Fruit fly (Drosophila melanogaster) whole organism, embryonic: ENCODE data around the gene Dhdds.
A peak's percentile ranks its signal among the peaks of the same experiment; 100 is the strongest.

ENCODE experiments used
- CG10321 ChIP-seq: fragments of 200-800 bp; sonication (Bioruptor generic); IDR thresholded peaks from 2 replicates; pipeline ENCODE4 v1.3.6; 2022; ENCODE audit warnings: missing biosample characterization, missing genetic modification characterization
- CG10366 ChIP-seq: fragments of 200-800 bp; sonication (Bioruptor generic); IDR thresholded peaks from 2 replicates; pipeline ENCODE4 v1.3.6; 2022; ENCODE audit warnings: missing biosample characterization, missing genetic modification characterization
- CG10431 ChIP-seq: fragments of 200-800 bp; sonication (Bioruptor generic); optimal IDR thresholded peaks from 3 replicates; lab custom pipeline; 2018; ENCODE audit warnings: missing biosample characterization, mild to moderate bottlenecking, missing genetic modification characterization
- CG10565 ChIP-seq: fragments of 200-800 bp; sonication (Bioruptor generic); optimal IDR thresholded peaks from 3 replicates; lab custom pipeline; 2016; ENCODE audit warnings: missing biosample characterization, mild to moderate bottlenecking, missing genetic modification characterization
- CG11247 ChIP-seq: fragments of 200-800 bp; sonication (Bioruptor generic); IDR thresholded peaks from 2 replicates; pipeline ENCODE4 v1.3.6; 2022; ENCODE audit warnings: missing biosample characterization, missing genetic modification characterization
- CG11456 ChIP-seq: fragments of 200-800 bp; sonication (Bioruptor generic); IDR thresholded peaks from 3 replicates; pipeline ENCODE4 v1.3.6; 2022; ENCODE audit warnings: missing biosample characterization, missing genetic modification characterization
- CG12104 ChIP-seq: fragments of 200-800 bp; sonication (Bioruptor generic); optimal IDR thresholded peaks from 3 replicates; lab custom pipeline; 2016; ENCODE audit warnings: missing biosample characterization, missing genetic modification characterization
- CG12219 ChIP-seq: fragments of 200-800 bp; sonication (Bioruptor generic); optimal IDR thresholded peaks from 3 replicates; lab custom pipeline; 2018; ENCODE audit warnings: missing biosample characterization, mild to moderate bottlenecking, missing genetic modification characterization
- CG12659 ChIP-seq: fragments of 200-800 bp; sonication (Bioruptor generic); optimal IDR thresholded peaks from 3 replicates; lab custom pipeline; 2017; ENCODE audit warnings: mild to moderate bottlenecking, missing biosample characterization, missing genetic modification reagents, missing genetic modification characterization
- CG12942 ChIP-seq: fragments of 200-800 bp; sonication (Bioruptor generic); optimal IDR thresholded peaks from 3 replicates; lab custom pipeline; 2016; ENCODE audit warnings: missing biosample characterization, missing genetic modification characterization
- CG15269 ChIP-seq: fragments of 200-800 bp; sonication (Bioruptor generic); optimal IDR thresholded peaks from 2 replicates; lab custom pipeline; 2018; ENCODE audit warnings: missing biosample characterization, mild to moderate bottlenecking, missing genetic modification characterization, moderate library complexity
- CG17361 ChIP-seq: fragments of 200-800 bp; sonication (Bioruptor generic); IDR thresholded peaks from 3 replicates; pipeline ENCODE4 v1.3.6; 2022; ENCODE audit warnings: missing biosample characterization, missing genetic modification characterization
- CG17829 ChIP-seq: fragments of 200-800 bp; optimal IDR thresholded peaks from 2 replicates; lab custom pipeline; 2019; ENCODE audit warnings: missing biosample characterization, mild to moderate bottlenecking, missing genetic modification characterization, moderate library complexity
- CG18599 ChIP-seq: fragments of 200-800 bp; sonication (Bioruptor generic); optimal IDR thresholded peaks from 3 replicates; lab custom pipeline; 2017; ENCODE audit warnings: missing biosample characterization, missing genetic modification characterization, mild to moderate bottlenecking, moderate library complexity, missing genetic modification reagents
- CG31441 ChIP-seq: fragments of 200-800 bp; sonication (Bioruptor generic); IDR thresholded peaks from 2 replicates; pipeline ENCODE4 v1.3.6; 2022; ENCODE audit warnings: missing biosample characterization, missing genetic modification characterization
- CG32772 ChIP-seq: fragments of 200-800 bp; sonication (Bioruptor generic); IDR thresholded peaks from 2 replicates; pipeline ENCODE4 v1.3.6; 2022; ENCODE audit warnings: missing biosample characterization, missing genetic modification characterization
- CG3281 ChIP-seq: fragments of 200-800 bp; sonication (Bioruptor generic); optimal IDR thresholded peaks from 3 replicates; lab custom pipeline; 2017; ENCODE audit warnings: missing biosample characterization, mild to moderate bottlenecking, missing genetic modification characterization
- CG3407 ChIP-seq: fragments of 200-800 bp; sonication (Bioruptor generic); optimal IDR thresholded peaks from 2 replicates; lab custom pipeline; 2018; ENCODE audit warnings: missing biosample characterization, mild to moderate bottlenecking, missing genetic modification characterization
- CG43689 ChIP-seq: fragments of 200-800 bp; sonication (Bioruptor generic); IDR thresholded peaks from 2 replicates; pipeline ENCODE4 v1.3.6; 2022; ENCODE audit warnings: missing biosample characterization, missing genetic modification characterization
- CG4404 ChIP-seq: fragments of 200-800 bp; sonication (Bioruptor generic); IDR thresholded peaks from 2 replicates; pipeline ENCODE4 v1.3.6; 2022; ENCODE audit warnings: missing biosample characterization, missing genetic modification characterization
- CG4424 ChIP-seq: fragments of 200-800 bp; sonication (Bioruptor generic); optimal IDR thresholded peaks from 3 replicates; lab custom pipeline; 2016; ENCODE audit warnings: missing biosample characterization, missing genetic modification characterization
- CG7556 ChIP-seq: fragments of 200-800 bp; sonication (Bioruptor generic); optimal IDR thresholded peaks from 2 replicates; lab custom pipeline; 2017; ENCODE audit warnings: missing biosample characterization, mild to moderate bottlenecking, missing genetic modification characterization
- CG8478 ChIP-seq: fragments of >200 bp; optimal IDR thresholded peaks from 2 replicates; lab custom pipeline; 2018
- CG8944 ChIP-seq: fragments of 200-800 bp; sonication (Bioruptor generic); optimal IDR thresholded peaks from 3 replicates; lab custom pipeline; 2016; ENCODE audit warnings: missing biosample characterization, missing genetic modification characterization
- CG9437 ChIP-seq: fragments of 200-800 bp; sonication (Bioruptor generic); optimal IDR thresholded peaks from 2 replicates; lab custom pipeline; 2018; ENCODE audit warnings: missing biosample characterization, mild to moderate bottlenecking, missing genetic modification characterization
- CHES-1-like ChIP-seq: fragments of 200-800 bp; sonication (Bioruptor generic); optimal IDR thresholded peaks from 2 replicates; lab custom pipeline; 2016; ENCODE audit warnings: missing biosample characterization, missing genetic modification characterization
- GATAe ChIP-seq: fragments of 200-800 bp; sonication (Bioruptor generic); conservative IDR thresholded peaks from 2 replicates; pipeline ENCODE4 v1.3.6; 2022; ENCODE audit warnings: missing biosample characterization, missing genetic modification characterization
- HLH3B ChIP-seq: fragments of 200-800 bp; sonication (Bioruptor generic); IDR thresholded peaks from 2 replicates; pipeline ENCODE4 v1.3.6; 2022; ENCODE audit warnings: missing biosample characterization, missing genetic modification characterization
- HLHmδ ChIP-seq: fragments of 200-800 bp; sonication (Bioruptor generic); optimal IDR thresholded peaks from 2 replicates; lab custom pipeline; 2018; ENCODE audit warnings: missing biosample characterization, mild to moderate bottlenecking, missing genetic modification characterization, moderate library complexity
- Kr ChIP-seq: fragments of 200-800 bp; sonication (Bioruptor generic); optimal IDR thresholded peaks from 2 replicates; lab custom pipeline; 2017; ENCODE audit warnings: missing biosample characterization, mild to moderate bottlenecking, missing genetic modification characterization
- MESR4 ChIP-seq: fragments of 200-800 bp; sonication (Bioruptor generic); optimal IDR thresholded peaks from 2 replicates; lab custom pipeline; 2018; ENCODE audit warnings: missing biosample characterization, mild to moderate bottlenecking, missing genetic modification characterization, moderate library complexity
- Nf-YA ChIP-seq: fragments of 200-800 bp; sonication (Bioruptor generic); IDR thresholded peaks from 2 replicates; pipeline ENCODE4 v1.3.6; 2022; ENCODE audit warnings: missing biosample characterization, missing genetic modification characterization
- Nf-YB ChIP-seq: fragments of 200-800 bp; sonication (Bioruptor generic); optimal IDR thresholded peaks from 3 replicates; lab custom pipeline; 2019; ENCODE audit warnings: missing biosample characterization, mild to moderate bottlenecking, missing genetic modification characterization, moderate library complexity
- Optix ChIP-seq: fragments of 200-800 bp; sonication (Bioruptor generic); IDR thresholded peaks from 3 replicates; pipeline ENCODE4 v1.3.6; 2022; ENCODE audit warnings: missing biosample characterization, missing genetic modification characterization
- TFAM ChIP-seq: fragments of 200-800 bp; sonication (Bioruptor generic); optimal IDR thresholded peaks from 2 replicates; lab custom pipeline; 2017; ENCODE audit warnings: missing biosample characterization, missing genetic modification characterization, inconsistent platforms
- Usf ChIP-seq: fragments of 200-800 bp; sonication (Bioruptor generic); optimal IDR thresholded peaks from 2 replicates; lab custom pipeline; 2017; ENCODE audit warnings: missing genotype, missing biosample characterization, missing genetic modification characterization
- Xbp1 ChIP-seq: fragments of 200-800 bp; sonication (Bioruptor generic); optimal IDR thresholded peaks from 3 replicates; lab custom pipeline; 2016; ENCODE audit warnings: missing biosample characterization, mild to moderate bottlenecking, missing genetic modification characterization
- crc ChIP-seq: fragments of 200-800 bp; sonication (Bioruptor generic); optimal IDR thresholded peaks from 2 replicates; lab custom pipeline; 2016; ENCODE audit warnings: missing biosample characterization, missing genetic modification characterization
- crol ChIP-seq: fragments of 200-800 bp; sonication (Bioruptor generic); IDR thresholded peaks from 2 replicates; pipeline ENCODE4 v1.3.6; 2022; ENCODE audit warnings: missing biosample characterization, missing genetic modification characterization
- danr ChIP-seq: fragments of 200-800 bp; sonication (Bioruptor generic); IDR thresholded peaks from 2 replicates; pipeline ENCODE4 v1.3.6; 2022; ENCODE audit warnings: missing biosample characterization, missing genetic modification characterization
- ems ChIP-seq: fragments of 200-800 bp; sonication (Bioruptor generic); optimal IDR thresholded peaks from 3 replicates; lab custom pipeline; 2016; ENCODE audit warnings: missing biosample characterization, missing genetic modification characterization
- kni ChIP-seq: fragments of 200-800 bp; sonication (Bioruptor generic); optimal IDR thresholded peaks from 3 replicates; lab custom pipeline; 2017; ENCODE audit warnings: mild to moderate bottlenecking, missing biosample characterization, missing genetic modification reagents, missing genetic modification characterization
- lmd ChIP-seq: fragments of 200-800 bp; sonication (Bioruptor generic); IDR thresholded peaks from 2 replicates; pipeline ENCODE4 v1.3.6; 2022; ENCODE audit warnings: missing biosample characterization, missing genetic modification characterization
- org-1 ChIP-seq: fragments of 200-800 bp; sonication (Bioruptor generic); optimal IDR thresholded peaks from 2 replicates; lab custom pipeline; 2017; ENCODE audit warnings: missing biosample characterization, missing genetic modification characterization
- peb ChIP-seq: fragments of 200-800 bp; sonication (Bioruptor generic); IDR thresholded peaks from 2 replicates; pipeline ENCODE4 v1.3.6; 2022; ENCODE audit warnings: missing biosample characterization, missing genetic modification characterization
- pfk ChIP-seq: fragments of 200-800 bp; sonication (Bioruptor generic); optimal IDR thresholded peaks from 2 replicates; lab custom pipeline; 2018; ENCODE audit warnings: missing biosample characterization, mild to moderate bottlenecking, missing genetic modification characterization, moderate library complexity
- ranshi ChIP-seq: fragments of 200-800 bp; sonication (Bioruptor generic); IDR thresholded peaks from 2 replicates; pipeline ENCODE4 v1.3.6; 2022; ENCODE audit warnings: missing biosample characterization, missing genetic modification characterization
- sens-2 ChIP-seq: fragments of 200-800 bp; sonication (Bioruptor generic); IDR thresholded peaks from 2 replicates; pipeline ENCODE4 v1.3.6; 2022; ENCODE audit warnings: missing biosample characterization, missing genetic modification characterization
- usp ChIP-seq: fragments of >200 bp; optimal IDR thresholded peaks from 2 replicates; lab custom pipeline; 2017; ENCODE audit warnings: missing biosample characterization, missing genetic modification characterization
- wdn ChIP-seq: fragments of 200-800 bp; sonication (Bioruptor generic); IDR thresholded peaks from 2 replicates; pipeline ENCODE4 v1.3.6; 2022; ENCODE audit warnings: missing biosample characterization, missing genetic modification characterization

Dhdds gene

dm6 chrX:7944772-7945722 is 11.9 kb upstream of the Dhdds start (continued):
- TF ChIP-seq Optix (no peak), sens-2 (GFP tag; lab: Robert Waterston, UW) (no peak), GATAe (no peak), danr (no peak), org-1 (GFP tag; lab: Kevin White, UChicago) (no peak), CG12219 (GFP tag; lab: Kevin White, UChicago) (no peak), CHES-1-like (GFP tag; lab: Kevin White, UChicago) (no peak), ranshi (no peak), Xbp1 (GFP tag; lab: Kevin White, UChicago) (peak; percentile 41), peb (GFP tag; lab: Robert Waterston, UW) (no peak), CG10366 (GFP tag; lab: Robert Waterston, UW) (no peak), CG32772 (GFP tag; lab: Robert Waterston, UW) (0 out of 2 replicates have a peak, but pooled peaks have one; percentile 33), CG4404 (GFP tag; lab: Robert Waterston, UW) (no peak), CG10321 (GFP tag; lab: Robert Waterston, UW) (no peak), Kr (GFP tag; lab: Kevin White, UChicago) (no peak), CG9437 (no peak), CG43689 (GFP tag; lab: Robert Waterston, UW) (no peak), CG18599 (peak; percentile 49), Usf (no peak), CG10431 (GFP tag; lab: Kevin White, UChicago) (no peak), usp (GFP tag; lab: Kevin White, UChicago) (no peak), Nf-YB (no peak), CG15269 (peak; percentile 11), CG11456 (GFP tag; lab: Robert Waterston, UW) (no peak), crc (GFP tag; lab: Kevin White, UChicago) (no peak), lmd (peak; percentile 45; the same call in 1 of the 2 replicates), ems (no peak), CG4424 (peak; percentile 17), CG3407 (GFP tag; lab: Kevin White, UChicago) (no peak), TFAM (no peak), CG12659 (GFP tag; lab: Kevin White, UChicago) (peak; percentile 8), pfk (GFP tag; lab: Kevin White, UChicago) (no peak), HLHmδ (GFP tag; lab: Kevin White, UChicago) (no peak), CG12942 (GFP tag; lab: Kevin White, UChicago) (no peak), CG8944 (GFP tag; lab: Kevin White, UChicago) (peak; percentile 2), CG8478 (no peak), CG7556 (GFP tag; lab: Kevin White, UChicago) (no peak), Nf-YA (GFP tag; lab: Robert Waterston, UW) (no peak), MESR4 (GFP tag; lab: Kevin White, UChicago) (no peak), HLH3B (0 out of 2 replicates have a peak, but pooled peaks have one; percentile 28), wdn (GFP tag; lab: Robert Waterston, UW) (no peak), CG12104 (GFP tag; lab: Kevin White, UChicago) (no peak), CG31441 (GFP tag; lab: Robert Waterston, UW) (peak; percentile 41), CG3281 (peak; percentile 5), kni (GFP tag; lab: Kevin White, UChicago) (peak; percentile 42), CG17829 (tag; lab: Kevin White, UChicago) (peak; percentile 12), CG17361 (0 out of 3 replicates have a peak, but pooled peaks have one; percentile 22), CG10565 (no peak), CG11247 (GFP tag; lab: Robert Waterston, UW) (0 out of 2 replicates have a peak, but pooled peaks have one; percentile 22), crol (GFP tag; lab: Robert Waterston, UW) (no peak)
